Fruit fly (Drosophila melanogaster): ENCODE data around the gene awd.

The awd gene

dm6 chr3R:31706895-31707238, 39.0 kb downstream of the awd start:
- TF ChIP-seq HLH106 (tag; optimal IDR thresholded peaks at IDR 0.05) (no peak), br (GFP tag; optimal IDR thresholded peaks at IDR 0.05) (no peak), psq (GFP tag; optimal IDR thresholded peaks at IDR 0.05) (no peak)

- TF ChIP-seq rgr (GFP tag; optimal IDR thresholded peaks at IDR 0.05) (no peak), Dfd (GFP tag; optimal IDR thresholded peaks at IDR 0.05) (no peak), jim (GFP tag; optimal IDR thresholded peaks at IDR 0.05) (no peak), HLH106 (tag; optimal IDR thresholded peaks at IDR 0.05) (no peak), Mio (GFP tag; optimal IDR thresholded peaks at IDR 0.05) (no peak), dl (GFP tag; optimal IDR thresholded peaks at IDR 0.05; ENCODE audit: insufficient read depth in 1 of 2, partially characterized antibody in 2 of 2) (no peak), Hr83 (GFP tag; optimal IDR thresholded peaks at IDR 0.05; ENCODE audit: poor library complexity, severe bottlenecking) (no peak), Dif (GFP tag; optimal IDR thresholded peaks at IDR 0.05; ENCODE audit: partially characterized antibody) (no peak), pan (optimal IDR thresholded peaks at IDR 0.05) (no peak), lola (GFP tag; optimal IDR thresholded peaks at IDR 0.05) (no peak), Jra (GFP tag; optimal IDR thresholded peaks at IDR 0.05) (no peak), tai (GFP tag; optimal IDR thresholded peaks at IDR 0.05) (no peak), sage (GFP tag; optimal IDR thresholded peaks at IDR 0.05) (no peak), Myc (optimal IDR thresholded peaks at IDR 0.05) (no peak)
Observed at dm6 chr3R:31706142-31706894, 39.6 kb downstream of the awd start.

dm6 chr3R:31704524-31705215, 41.2 kb downstream of the awd start:
- TF ChIP-seq GATAd (GFP tag; optimal IDR thresholded peaks at IDR 0.05) = no peak
- TF ChIP-seq OdsH (GFP tag; optimal IDR thresholded peaks at IDR 0.05) = no peak
- no peak for TF ChIP-seq Vsx2 (GFP tag; optimal IDR thresholded peaks at IDR 0.05; ENCODE audit: partially characterized antibody)
- no peak for TF ChIP-seq Hr83 (GFP tag; optimal IDR thresholded peaks at IDR 0.05; ENCODE audit: poor library complexity, severe bottlenecking)
- TF ChIP-seq ey (GFP tag; optimal IDR thresholded peaks at IDR 0.05) = no peak
- no peak for TF ChIP-seq jim (GFP tag; optimal IDR thresholded peaks at IDR 0.05)
- no peak for TF ChIP-seq psq (GFP tag; optimal IDR thresholded peaks at IDR 0.05)
- no peak for TF ChIP-seq Jra (GFP tag; optimal IDR thresholded peaks at IDR 0.05)
- TF ChIP-seq Myc (optimal IDR thresholded peaks at IDR 0.05) = no peak
- no peak for TF ChIP-seq Abd-B (GFP tag; optimal IDR thresholded peaks at IDR 0.05)
- no peak for TF ChIP-seq h (GFP tag; optimal IDR thresholded peaks at IDR 0.05)
- no peak for TF ChIP-seq tai (GFP tag; optimal IDR thresholded peaks at IDR 0.05)
- no peak for TF ChIP-seq lola (GFP tag; optimal IDR thresholded peaks at IDR 0.05)
- TF ChIP-seq HLH106 (tag; optimal IDR thresholded peaks at IDR 0.05) = no peak
- no peak for TF ChIP-seq dl (GFP tag; optimal IDR thresholded peaks at IDR 0.05; ENCODE audit: insufficient read depth in 1 of 2, partially characterized antibody in 2 of 2)

- TF ChIP-seq Hr83 (GFP tag; optimal IDR thresholded peaks at IDR 0.05; ENCODE audit: poor library complexity, severe bottlenecking) = no peak
- no peak for TF ChIP-seq Rel (GFP tag; optimal IDR thresholded peaks at IDR 0.05)
- TF ChIP-seq Rel (tag; optimal IDR thresholded peaks at IDR 0.05) = no peak
- no peak for TF ChIP-seq Dfd (GFP tag; optimal IDR thresholded peaks at IDR 0.05)
- TF ChIP-seq N (GFP tag; optimal IDR thresholded peaks at IDR 0.05) = no peak
- no peak for TF ChIP-seq brk (GFP tag; optimal IDR thresholded peaks at IDR 0.05)
- no peak for TF ChIP-seq Sp1 (GFP tag; optimal IDR thresholded peaks at IDR 0.05)
- no peak for TF ChIP-seq ey (GFP tag; optimal IDR thresholded peaks at IDR 0.05)
- TF ChIP-seq Jra (GFP tag; optimal IDR thresholded peaks at IDR 0.05) = no peak
- TF ChIP-seq jim (GFP tag; optimal IDR thresholded peaks at IDR 0.05) = no peak
- TF ChIP-seq CG9705 (GFP tag; optimal IDR thresholded peaks at IDR 0.05) = no peak
- TF ChIP-seq Hr78 (GFP tag; optimal IDR thresholded peaks at IDR 0.05) = no peak
- TF ChIP-seq Vsx2 (GFP tag; optimal IDR thresholded peaks at IDR 0.05; ENCODE audit: partially characterized antibody) = no peak
- no peak for TF ChIP-seq tai (GFP tag; optimal IDR thresholded peaks at IDR 0.05)
- TF ChIP-seq Mio (GFP tag; optimal IDR thresholded peaks at IDR 0.05) = no peak
- TF ChIP-seq Dif (GFP tag; optimal IDR thresholded peaks at IDR 0.05; ENCODE audit: partially characterized antibody) = no peak
- no peak for TF ChIP-seq Myc (optimal IDR thresholded peaks at IDR 0.05)
- TF ChIP-seq GATAd (GFP tag; optimal IDR thresholded peaks at IDR 0.05) = no peak
- no peak for TF ChIP-seq usp (GFP tag; optimal IDR thresholded peaks at IDR 0.05)
- no peak for TF ChIP-seq fru (GFP tag; optimal IDR thresholded peaks at IDR 0.05)
- no peak for TF ChIP-seq lola (GFP tag; optimal IDR thresholded peaks at IDR 0.05)
Observed at dm6 chr3R:31703370-31703769, 42.5 kb downstream of the awd start.

Data from whole organism, wandering third instar larva.